Fruit fly (Drosophila melanogaster): Measurements from ENCODE around the gene CG13073.

Gene CG13073

dm6 chr3L:16228659-16229205, 11.6 kb upstream of the CG13073 start, which contains the start of gene Tmx3 (continued):
- TF ChIP-seq CG12104 (GFP tag; optimal IDR thresholded peaks at IDR 0.05) = peak; percentile 76
- TF ChIP-seq CG18476 (GFP tag; optimal IDR thresholded peaks at IDR 0.05) = no peak
- TF ChIP-seq CG14050 (GFP tag; IDR thresholded peaks at IDR 0.05) = peak; percentile 78
- TF ChIP-seq CG14965 (GFP tag; optimal IDR thresholded peaks at IDR 0.05; ENCODE audit: borderline replicate concordance) = no peak
- peak; percentile 92 for TF ChIP-seq CG6272 (GFP tag; IDR thresholded peaks at IDR 0.05)
- TF ChIP-seq Dad (GFP tag; optimal IDR thresholded peaks at IDR 0.05) = peak; percentile 58
- no peak; the same call in 2 of the 3 replicates for TF ChIP-seq knrl (GFP tag; IDR thresholded peaks at IDR 0.05; ENCODE audit: partially characterized antibody)
- TF ChIP-seq unpg (GFP tag; optimal IDR thresholded peaks at IDR 0.05) = no peak
- peak; percentile 87 for TF ChIP-seq lab (GFP tag; optimal IDR thresholded peaks at IDR 0.05)
- no peak for TF ChIP-seq CG4707 (GFP tag; optimal IDR thresholded peaks at IDR 0.05)
- no peak for TF ChIP-seq en (GFP tag; optimal IDR thresholded peaks at IDR 0.05)
- TF ChIP-seq lbe (GFP tag; optimal IDR thresholded peaks at IDR 0.05) = peak; percentile 64
- peak; percentile 92 for TF ChIP-seq phol (tag; optimal IDR thresholded peaks at IDR 0.05)
- peak; percentile 60 for TF ChIP-seq gfzf (GFP tag; optimal IDR thresholded peaks at IDR 0.05)
- no peak for TF ChIP-seq ERR (GFP tag; optimal IDR thresholded peaks at IDR 0.05)
- TF ChIP-seq ac (GFP tag; optimal IDR thresholded peaks at IDR 0.05) = no peak
- TF ChIP-seq Chrac-16 (GFP tag; optimal IDR thresholded peaks at IDR 0.05) = peak; percentile 86
- no peak for TF ChIP-seq CG34376 (GFP tag; optimal IDR thresholded peaks at IDR 0.05)
- TF ChIP-seq Ets97D (GFP tag; optimal IDR thresholded peaks at IDR 0.05) = peak; percentile 62
- TF ChIP-seq ssp (GFP tag; IDR thresholded peaks at IDR 0.05) = peak; percentile 88
- peak; percentile 90 for TF ChIP-seq Drgx (GFP tag; IDR thresholded peaks at IDR 0.05)
- TF ChIP-seq Nf-YA (GFP tag; IDR thresholded peaks at IDR 0.05) = peak; percentile 81
- TF ChIP-seq CG10274 (GFP tag; optimal IDR thresholded peaks at IDR 0.05) = no peak
- peak; percentile 82 for TF ChIP-seq CG17385 (GFP tag; optimal IDR thresholded peaks at IDR 0.05)
- peak; percentile 84 for TF ChIP-seq CG10267 (tag; optimal IDR thresholded peaks at IDR 0.05)
- no peak for TF ChIP-seq eve (GFP tag; optimal IDR thresholded peaks at IDR 0.05)
- TF ChIP-seq CG2129 (GFP tag; IDR thresholded peaks at IDR 0.05; ENCODE audit: partially characterized antibody) = no peak
- TF ChIP-seq CG18262 (tag; optimal IDR thresholded peaks at IDR 0.05) = peak; percentile 91
- TF ChIP-seq CG8089 (GFP tag; optimal IDR thresholded peaks at IDR 0.05) = peak; percentile 35
- peak; percentile 92 for TF ChIP-seq Sox102F (GFP tag; optimal IDR thresholded peaks at IDR 0.05)
- TF ChIP-seq Dp (GFP tag; optimal IDR thresholded peaks at IDR 0.05) = peak; percentile 28
- no peak for TF ChIP-seq luna (GFP tag; optimal IDR thresholded peaks at IDR 0.05)
- peak; percentile 87 for TF ChIP-seq CG13775 (GFP tag; optimal IDR thresholded peaks at IDR 0.05)
- peak; percentile 72; the same call in 1 of the 2 replicates for TF ChIP-seq toy (GFP tag; IDR thresholded peaks at IDR 0.05)
- TF ChIP-seq CG11504 (tag; optimal IDR thresholded peaks at IDR 0.05) = peak; percentile 91
- peak; percentile 52 for TF ChIP-seq CG7271 (tag; optimal IDR thresholded peaks at IDR 0.05)
- peak; percentile 89 for TF ChIP-seq esg (GFP tag; conservative IDR thresholded peaks at IDR 0.05)
- no peak for TF ChIP-seq mirr (GFP tag; optimal IDR thresholded peaks at IDR 0.05)
- TF ChIP-seq cas (GFP tag; IDR thresholded peaks at IDR 0.05) = peak; percentile 86
- TF ChIP-seq Myb (GFP tag; optimal IDR thresholded peaks at IDR 0.05) = peak; percentile 20
- TF ChIP-seq CG6654 (GFP tag; optimal IDR thresholded peaks at IDR 0.05) = peak; percentile 33
- TF ChIP-seq eyg (GFP tag; optimal IDR thresholded peaks at IDR 0.05) = no peak
- TF ChIP-seq sc (optimal IDR thresholded peaks at IDR 0.05) = no peak
- TF ChIP-seq sc (GFP tag; optimal IDR thresholded peaks at IDR 0.05) = peak; percentile 74
- peak; percentile 87 for TF ChIP-seq Hmr (GFP tag; optimal IDR thresholded peaks at IDR 0.05)
- peak; percentile 76 for TF ChIP-seq Oaz (GFP tag; IDR thresholded peaks at IDR 0.05)
- TF ChIP-seq Hand (GFP tag; optimal IDR thresholded peaks at IDR 0.05) = peak; percentile 41
- no peak for TF ChIP-seq CG11696 (GFP tag; IDR thresholded peaks at IDR 0.05)
- peak; percentile 88 for TF ChIP-seq Awh (GFP tag; IDR thresholded peaks at IDR 0.05)
- peak; percentile 95 for TF ChIP-seq Rfx (GFP tag; IDR thresholded peaks at IDR 0.05)

Data from whole organism, embryonic.